Worm (Caenorhabditis elegans) whole organism, L1 larva: Measurements from ENCODE around the gene tag-120.

ENCODE experiments used
- C16A3.4 ChIP-seq: fragments of 150-350 bp; optimal IDR thresholded peaks from 2 replicates; lab custom pipeline; 2014; ENCODE audit warnings: missing biosample characterization, missing genetic modification characterization
- C34B4.2 ChIP-seq: sonication (generic microtip); optimal IDR thresholded peaks from 2 replicates; lab custom pipeline; 2017; ENCODE audit warnings: mild to moderate bottlenecking, missing genetic modification characterization, missing compliant biosample characterization
- Y116A8C.19 ChIP-seq: sonication (generic microtip); optimal IDR thresholded peaks from 2 replicates; lab custom pipeline; 2016; ENCODE audit warnings: missing compliant biosample characterization, missing genetic modification characterization, borderline replicate concordance
- alr-1 ChIP-seq: fragments of 200-800 bp; sonication (Bioruptor generic); optimal IDR thresholded peaks from 2 replicates; lab custom pipeline; 2018; ENCODE audit warnings: borderline replicate concordance, mild to moderate bottlenecking, missing genetic modification characterization, missing compliant biosample characterization
- aly-2 ChIP-seq: fragments of 150-350 bp; optimal IDR thresholded peaks from 2 replicates; lab custom pipeline; 2014; ENCODE audit warnings: missing biosample characterization, missing genetic modification characterization
- ceh-82 ChIP-seq, 3 experiments: fragments of 150-350 bp in 1 of 3; sonication (generic microtip) in 2 of 3; optimal IDR thresholded peaks; 2 replicates each; lab custom pipeline; 2014 to 2017; ENCODE audit warnings: missing biosample characterization in 3 of 3, missing genetic modification characterization in 3 of 3
- dpl-1 ChIP-seq, 3 experiments: fragments of 150-350 bp in 2 of 3; sonication (generic microtip) in 1 of 3; optimal IDR thresholded peaks; 2 replicates each; lab custom pipeline; 2014 to 2017; ENCODE audit warnings: missing biosample characterization in 3 of 3, missing genetic modification characterization in 3 of 3, missing genetic modification reagents in 3 of 3
- dsc-1 ChIP-seq: sonication (generic microtip); optimal IDR thresholded peaks from 2 replicates; lab custom pipeline; 2016; ENCODE audit warnings: mild to moderate bottlenecking, missing genetic modification characterization, missing compliant biosample characterization
- efl-1 ChIP-seq, 4 experiments: fragments of 150-350 bp; optimal IDR thresholded peaks in 3 of 4; peaks in 1 of 4; 1 replicate in 1 of 4; 2 replicates in 3 of 4; lab custom pipeline; 2014; ENCODE audit warnings: missing biosample characterization in 2 of 4, missing genetic modification characterization in 2 of 4, missing genetic modification reagents in 2 of 4
- egl-13 ChIP-seq: sonication (generic microtip); optimal IDR thresholded peaks from 2 replicates; lab custom pipeline; 2016; ENCODE audit warnings: missing genotype, missing genetic modification reagents, missing genetic modification characterization, missing compliant biosample characterization
- egl-27 ChIP-seq, 2 experiments: fragments of 150-350 bp in 1 of 2; sonication (generic microtip); optimal IDR thresholded peaks; 3 replicates each; lab custom pipeline; 2017 to 2018; ENCODE audit warnings: missing biosample characterization in 2 of 2, missing genetic modification characterization in 2 of 2, missing genetic modification reagents in 2 of 2
- elt-2 ChIP-seq: sonication (generic microtip); optimal IDR thresholded peaks from 2 replicates; lab custom pipeline; 2016; ENCODE audit warnings: missing genetic modification characterization, mild to moderate bottlenecking, inconsistent platforms, missing compliant biosample characterization, missing genetic modification reagents
- fkh-4 ChIP-seq: sonication (generic microtip); optimal IDR thresholded peaks from 2 replicates; lab custom pipeline; 2016; ENCODE audit warnings: missing compliant biosample characterization, missing genetic modification characterization, borderline replicate concordance
- fkh-8 ChIP-seq: sonication (generic microtip); optimal IDR thresholded peaks from 2 replicates; lab custom pipeline; 2016; ENCODE audit warnings: mild to moderate bottlenecking, missing genetic modification characterization, missing compliant biosample characterization
- grh-1 ChIP-seq: fragments of 200-800 bp; sonication (Bioruptor generic); IDR thresholded peaks from 2 replicates; pipeline ENCODE4 v1.3.6; 2022; ENCODE audit warnings: missing genetic modification reagents, missing genetic modification characterization, missing compliant biosample characterization
- hlh-17 ChIP-seq: fragments of 200-800 bp; sonication (Bioruptor generic); optimal IDR thresholded peaks from 2 replicates; lab custom pipeline; 2018; ENCODE audit warnings: missing genetic modification characterization, mild to moderate bottlenecking, missing compliant biosample characterization, moderate library complexity, borderline replicate concordance
- hlh-4 ChIP-seq: sonication (generic microtip); optimal IDR thresholded peaks from 2 replicates; lab custom pipeline; 2016; ENCODE audit warnings: mild to moderate bottlenecking, missing genetic modification characterization, missing compliant biosample characterization
- hpl-2 ChIP-seq: fragments of 150-350 bp; optimal IDR thresholded peaks from 2 replicates; lab custom pipeline; 2014; ENCODE audit warnings: missing biosample characterization, missing genetic modification reagents, missing genetic modification characterization
- isw-1 ChIP-seq: fragments of 200-800 bp; sonication (Bioruptor generic); IDR thresholded peaks from 2 replicates; pipeline ENCODE4 v1.3.6; 2022; ENCODE audit warnings: missing genetic modification characterization, missing compliant biosample characterization
- lin-35 ChIP-seq, 2 experiments: fragments of 150-350 bp; optimal IDR thresholded peaks; 2 replicates each; lab custom pipeline; 2014; ENCODE audit warnings: missing biosample characterization in 2 of 2, missing genetic modification characterization in 2 of 2, missing genetic modification reagents in 2 of 2
- mep-1 ChIP-seq: fragments of 150-350 bp; optimal IDR thresholded peaks from 2 replicates; lab custom pipeline; 2014; ENCODE audit warnings: missing biosample characterization, missing genetic modification characterization
- nhr-20 ChIP-seq: sonication (generic microtip); optimal IDR thresholded peaks from 2 replicates; lab custom pipeline; 2016; ENCODE audit warnings: mild to moderate bottlenecking, missing genetic modification characterization, missing compliant biosample characterization
- nhr-237 ChIP-seq: fragments of 150-350 bp; optimal IDR thresholded peaks from 2 replicates; lab custom pipeline; 2014; ENCODE audit warnings: missing biosample characterization, missing genetic modification characterization
- nhr-47 ChIP-seq: sonication (generic microtip); optimal IDR thresholded peaks from 2 replicates; lab custom pipeline; 2016; ENCODE audit warnings: mild to moderate bottlenecking, missing genetic modification characterization, moderate library complexity, missing compliant biosample characterization
- nhr-77 ChIP-seq: fragments of 150-350 bp; optimal IDR thresholded peaks from 2 replicates; lab custom pipeline; 2014; ENCODE audit warnings: missing biosample characterization, missing genetic modification characterization
- nhr-90 ChIP-seq: sonication (generic microtip); optimal IDR thresholded peaks from 2 replicates; lab custom pipeline; 2016; ENCODE audit warnings: mild to moderate bottlenecking, missing genetic modification characterization, missing compliant biosample characterization; ENCODE audit not compliant: poor library complexity
- pag-3 ChIP-seq: sonication (generic microtip); optimal IDR thresholded peaks from 2 replicates; lab custom pipeline; 2017; ENCODE audit warnings: missing genetic modification characterization, mild to moderate bottlenecking, missing compliant biosample characterization, antibody characterized with exemption, borderline replicate concordance; ENCODE audit not compliant: insufficient read depth
- pqm-1 ChIP-seq: sonication (generic microtip); optimal IDR thresholded peaks from 3 replicates; lab custom pipeline; 2017; ENCODE audit warnings: missing biosample characterization, missing genetic modification characterization
- skn-1 ChIP-seq: fragments of 150-350 bp; optimal IDR thresholded peaks from 2 replicates; lab custom pipeline; 2014; ENCODE audit warnings: missing biosample characterization, missing genetic modification characterization
- snu-23 ChIP-seq: sonication (generic microtip); optimal IDR thresholded peaks from 2 replicates; lab custom pipeline; 2016; ENCODE audit warnings: missing genetic modification characterization, missing compliant biosample characterization
- sox-4 ChIP-seq: sonication (generic microtip); optimal IDR thresholded peaks from 2 replicates; lab custom pipeline; 2016; ENCODE audit warnings: missing genetic modification characterization, missing compliant biosample characterization
- sup-37 ChIP-seq: fragments of 200-800 bp; sonication (Bioruptor generic); optimal IDR thresholded peaks from 2 replicates; lab custom pipeline; 2018; ENCODE audit warnings: mild to moderate bottlenecking, missing genetic modification characterization, missing compliant biosample characterization
- tbx-2 ChIP-seq: sonication (generic microtip); optimal IDR thresholded peaks from 2 replicates; lab custom pipeline; 2016; ENCODE audit warnings: missing genetic modification characterization, missing compliant biosample characterization
- unc-130 ChIP-seq: fragments of 150-350 bp; optimal IDR thresholded peaks from 2 replicates; lab custom pipeline; 2017; ENCODE audit warnings: missing biosample characterization, missing genetic modification characterization, inconsistent platforms
- unc-30 ChIP-seq: sonication (generic microtip); optimal IDR thresholded peaks from 2 replicates; lab custom pipeline; 2017; ENCODE audit warnings: missing biosample characterization, missing genetic modification characterization
- unc-98 ChIP-seq: fragments of 200-800 bp; sonication (Bioruptor generic); IDR thresholded peaks from 2 replicates; pipeline ENCODE4 v1.3.6; 2022; ENCODE audit warnings: missing genetic modification characterization, missing compliant biosample characterization
- vab-15 ChIP-seq: sonication (generic microtip); optimal IDR thresholded peaks from 2 replicates; lab custom pipeline; 2017; ENCODE audit warnings: missing genotype, mild to moderate bottlenecking, missing genetic modification characterization, missing compliant biosample characterization
- zip-4 ChIP-seq: fragments of 200-800 bp; sonication (Bioruptor generic); optimal IDR thresholded peaks from 2 replicates; lab custom pipeline; 2018; ENCODE audit warnings: mild to moderate bottlenecking, missing genetic modification characterization, moderate library complexity, missing compliant biosample characterization
- ztf-4 ChIP-seq: fragments of 150-350 bp; optimal IDR thresholded peaks from 2 replicates; lab custom pipeline; 2014; ENCODE audit warnings: missing biosample characterization, missing genetic modification characterization

The tag-120 gene

ce11 chrV:9716397-9716796 is 6.8 kb upstream of the tag-120 start, which contains the start of gene str-188:
str-188 (plus strand) TSS chrV:9716697.
- TF ChIP-seq vab-15 (tag; lab: Kevin White, UChicago) (no peak), nhr-77 (tag; lab: Kevin White, UChicago) (no peak), dpl-1 (GFP tag; optimal IDR thresholded peaks at IDR 0.05; lab: Kevin White, UChicago) (no peak), pqm-1 (no peak), ceh-82 (tag; optimal IDR thresholded peaks at IDR 0.05; lab: Kevin White, UChicago) (no peak), skn-1 (no peak), nhr-237 (tag; lab: Kevin White, UChicago) (no peak)

- TF ChIP-seq unc-130 (tag; lab: Kevin White, UChicago) (no peak), zip-4 (no peak), hpl-2 (no peak), Y116A8C.19 (no peak), sox-4 (no peak), hlh-17 (GFP tag; lab: Kevin White, UChicago) (no peak), fkh-4 (no peak), dsc-1 (no peak), tbx-2 (tag; lab: Kevin White, UChicago) (no peak), snu-23 (GFP tag; lab: Kevin White, UChicago) (no peak), elt-2 (no peak), sup-37 (GFP tag; lab: Kevin White, UChicago) (no peak), alr-1 (tag; lab: Kevin White, UChicago) (no peak), C34B4.2 (no peak), hlh-4 (tag; lab: Kevin White, UChicago) (no peak), grh-1 (no peak), lin-35 (GFP tag; optimal IDR thresholded peaks at IDR 0.05; lab: Kevin White, UChicago) (no peak), fkh-8 (no peak), unc-30 (tag; lab: Kevin White, UChicago) (no peak)
- TF ChIP-seq, all 84 proteins: peak for 0
Measured at ce11 chrV:9714909-9715308, 5.3 kb upstream of the tag-120 start, which contains the start of gene F40F9.3. F40F9.3 (plus strand) TSS chrV:9715209.

- no peak for TF ChIP-seq egl-27 (tag; optimal IDR thresholded peaks at IDR 0.05; lab: Kevin White, UChicago)
- no peak for TF ChIP-seq aly-2
- no peak for TF ChIP-seq egl-13
- TF ChIP-seq unc-30 (tag; lab: Kevin White, UChicago): no peak
- no peak for TF ChIP-seq fkh-4
- TF ChIP-seq nhr-90 (tag; lab: Kevin White, UChicago): no peak
- TF ChIP-seq isw-1 (GFP tag; lab: Robert Waterston, UW): no peak
- no peak for TF ChIP-seq nhr-47 (tag; lab: Kevin White, UChicago)
- TF ChIP-seq unc-98 (GFP tag; lab: Robert Waterston, UW): no peak
- TF ChIP-seq snu-23 (GFP tag; lab: Kevin White, UChicago): no peak
- TF ChIP-seq ztf-4 (tag; lab: Kevin White, UChicago): no peak
- TF ChIP-seq efl-1 (optimal IDR thresholded peaks at IDR 0.05; lab: Kevin White, UChicago): no peak
- TF ChIP-seq efl-1 (GFP tag; optimal IDR thresholded peaks at IDR 0.05 in 1 of 2; lab: Kevin White, UChicago): no peak
- TF ChIP-seq zip-4: no peak
- no peak for TF ChIP-seq pag-3 (tag; lab: Kevin White, UChicago)
- no peak for TF ChIP-seq nhr-20 (tag; lab: Kevin White, UChicago)
- no peak for TF ChIP-seq mep-1 (tag; lab: Kevin White, UChicago)
- TF ChIP-seq C16A3.4 (tag; lab: Kevin White, UChicago): no peak
- no peak for TF ChIP-seq elt-2
Measured at ce11 chrV:9713532-9713931, 3.9 kb upstream of the tag-120 start, which contains the start of gene F40F9.10. F40F9.10 (minus strand) TSS chrV:9713632.
